Fruit fly (Drosophila melanogaster) whole organism, embryonic: Measurements from ENCODE around the gene Tsp2A.

Source experiments
- Abd-B ChIP-seq: fragments of 200-800 bp; sonication (Bioruptor generic); optimal IDR thresholded peaks from 2 replicates; lab custom pipeline; 2018; ENCODE audit warnings: missing biosample characterization, mild to moderate bottlenecking, missing genetic modification characterization, moderate library complexity
- Ada2b ChIP-seq: fragments of 200-800 bp; sonication (Bioruptor generic); IDR thresholded peaks from 2 replicates; pipeline ENCODE4 v1.3.6; 2022; ENCODE audit warnings: missing biosample characterization, missing genetic modification characterization
- Bgb ChIP-seq: fragments of 200-800 bp; sonication (Bioruptor generic); IDR thresholded peaks from 2 replicates; pipeline ENCODE4 v1.3.6; 2022; ENCODE audit warnings: missing biosample characterization, missing genetic modification characterization; ENCODE audit not compliant: partially characterized antibody
- CG11696 ChIP-seq: fragments of 200-800 bp; sonication (Bioruptor generic); IDR thresholded peaks from 2 replicates; pipeline ENCODE4 v1.3.6; 2022; ENCODE audit warnings: missing biosample characterization, missing genetic modification characterization
- CG14667 ChIP-seq: fragments of 200-800 bp; sonication (Bioruptor generic); IDR thresholded peaks from 2 replicates; pipeline ENCODE4 v1.3.6; 2022; ENCODE audit warnings: missing biosample characterization, missing genetic modification characterization
- CG14860 ChIP-seq: fragments of 200-800 bp; sonication (Bioruptor generic); IDR thresholded peaks from 3 replicates; pipeline ENCODE4 v1.3.6; 2022; ENCODE audit warnings: missing biosample characterization, missing genetic modification characterization; ENCODE audit not compliant: partially characterized antibody
- CG1602 ChIP-seq: fragments of 200-800 bp; sonication (Bioruptor generic); optimal IDR thresholded peaks from 3 replicates; lab custom pipeline; 2016; ENCODE audit warnings: missing biosample characterization, missing genetic modification characterization
- CG16863 ChIP-seq: fragments of 200-800 bp; sonication (Bioruptor generic); optimal IDR thresholded peaks from 3 replicates; lab custom pipeline; 2016; ENCODE audit warnings: missing biosample characterization, missing genetic modification characterization
- CG17568 ChIP-seq: fragments of 200-800 bp; sonication (Bioruptor generic); optimal IDR thresholded peaks from 2 replicates; lab custom pipeline; 2018; ENCODE audit warnings: missing biosample characterization, mild to moderate bottlenecking, missing genetic modification characterization, moderate library complexity
- CG31224 ChIP-seq: fragments of 200-800 bp; sonication (Bioruptor generic); IDR thresholded peaks from 2 replicates; pipeline ENCODE4 v1.3.6; 2022; ENCODE audit warnings: missing biosample characterization, missing genetic modification characterization
- CG34224 ChIP-seq: fragments of 200-800 bp; sonication (Bioruptor generic); IDR thresholded peaks from 3 replicates; pipeline ENCODE4 v1.3.6; 2022; ENCODE audit warnings: missing biosample characterization, missing genetic modification characterization; ENCODE audit not compliant: partially characterized antibody
- CG42726 ChIP-seq: fragments of 200-800 bp; sonication (Bioruptor generic); IDR thresholded peaks from 2 replicates; pipeline ENCODE4 v1.3.6; 2022; ENCODE audit warnings: missing biosample characterization, missing genetic modification characterization; ENCODE audit not compliant: partially characterized antibody
- CG5245 ChIP-seq: fragments of 200-800 bp; sonication (Bioruptor generic); optimal IDR thresholded peaks from 3 replicates; lab custom pipeline; 2016; ENCODE audit warnings: missing biosample characterization, missing genetic modification characterization
- CG7928 ChIP-seq: fragments of 200-800 bp; sonication (Bioruptor generic); optimal IDR thresholded peaks from 2 replicates; lab custom pipeline; 2017; ENCODE audit warnings: missing biosample characterization, mild to moderate bottlenecking, missing genetic modification characterization
- CG7963 ChIP-seq: fragments of 200-800 bp; sonication (Bioruptor generic); IDR thresholded peaks from 3 replicates; pipeline ENCODE4 v1.3.6; 2022; ENCODE audit warnings: missing biosample characterization, missing genetic modification characterization; ENCODE audit not compliant: partially characterized antibody
- CTCF ChIP-seq: fragments of 200-800 bp; sonication (Bioruptor generic); optimal IDR thresholded peaks from 2 replicates; lab custom pipeline; 2017; ENCODE audit warnings: missing biosample characterization, mild to moderate bottlenecking, missing genetic modification characterization, moderate library complexity
- D ChIP-seq, 2 experiments: fragments of 200-800 bp in 1 of 2; fragments of >200 bp in 1 of 2; sonication (Bioruptor generic) in 1 of 2; optimal IDR thresholded peaks; 2 replicates in 1 of 2; 3 replicates in 1 of 2; lab custom pipeline; 2017; ENCODE audit warnings: mild to moderate bottlenecking in 1 of 2, missing biosample characterization in 1 of 2, missing genetic modification characterization in 1 of 2, missing genetic modification reagents in 1 of 2
- D19B ChIP-seq: fragments of 200-800 bp; sonication (Bioruptor generic); optimal IDR thresholded peaks from 2 replicates; lab custom pipeline; 2017; ENCODE audit warnings: missing biosample characterization, mild to moderate bottlenecking, missing genetic modification characterization
- H15 ChIP-seq: fragments of 200-800 bp; sonication (Bioruptor generic); IDR thresholded peaks from 3 replicates; pipeline ENCODE4 v1.3.6; 2022; ENCODE audit warnings: missing biosample characterization, missing genetic modification characterization
- H2.0 ChIP-seq: fragments of 200-800 bp; sonication (Bioruptor generic); IDR thresholded peaks from 2 replicates; pipeline ENCODE4 v1.3.6; 2022; ENCODE audit warnings: missing biosample characterization, missing genetic modification characterization
- HLH54F ChIP-seq: fragments of 200-800 bp; sonication (Bioruptor generic); optimal IDR thresholded peaks from 3 replicates; lab custom pipeline; 2016; ENCODE audit warnings: missing biosample characterization, missing genetic modification characterization
- Jarid2 ChIP-seq: fragments of 200-800 bp; sonication (Bioruptor generic); optimal IDR thresholded peaks from 3 replicates; lab custom pipeline; 2017; ENCODE audit warnings: mild to moderate bottlenecking, missing biosample characterization, missing genetic modification reagents, missing genetic modification characterization
- NFAT ChIP-seq: fragments of 200-800 bp; sonication (Bioruptor generic); IDR thresholded peaks from 2 replicates; pipeline ENCODE4 v1.3.6; 2022; ENCODE audit warnings: missing biosample characterization, missing genetic modification characterization
- Oli ChIP-seq: fragments of 200-800 bp; sonication (Bioruptor generic); optimal IDR thresholded peaks from 2 replicates; lab custom pipeline; 2018; ENCODE audit warnings: missing biosample characterization, mild to moderate bottlenecking, missing genetic modification characterization, moderate library complexity
- Opbp ChIP-seq: fragments of 200-800 bp; sonication (Bioruptor generic); IDR thresholded peaks from 3 replicates; pipeline ENCODE4 v1.3.6; 2022; ENCODE audit warnings: missing biosample characterization, missing genetic modification characterization; ENCODE audit not compliant: partially characterized antibody
- Ssrp ChIP-seq: fragments of 200-800 bp; sonication (Bioruptor generic); optimal IDR thresholded peaks from 2 replicates; lab custom pipeline; 2018; ENCODE audit warnings: missing biosample characterization, mild to moderate bottlenecking, missing genetic modification characterization, moderate library complexity
- Usf ChIP-seq: fragments of 200-800 bp; sonication (Bioruptor generic); optimal IDR thresholded peaks from 2 replicates; lab custom pipeline; 2017; ENCODE audit warnings: missing genotype, missing biosample characterization, missing genetic modification characterization
- cato ChIP-seq: fragments of 200-800 bp; sonication (Bioruptor generic); optimal IDR thresholded peaks from 2 replicates; lab custom pipeline; 2016; ENCODE audit warnings: missing biosample characterization, missing genetic modification characterization, borderline replicate concordance
- cg ChIP-seq: fragments of 200-800 bp; sonication (Bioruptor generic); optimal IDR thresholded peaks from 3 replicates; lab custom pipeline; 2019; ENCODE audit warnings: missing biosample characterization, mild to moderate bottlenecking, missing genetic modification characterization, moderate library complexity
- cwo ChIP-seq: fragments of 200-800 bp; sonication (Bioruptor generic); optimal IDR thresholded peaks from 3 replicates; lab custom pipeline; 2017; ENCODE audit warnings: missing biosample characterization, missing genetic modification characterization, mild to moderate bottlenecking, moderate library complexity, missing genetic modification reagents
- da ChIP-seq: fragments of 200-800 bp; sonication (Bioruptor generic); optimal IDR thresholded peaks from 2 replicates; lab custom pipeline; 2016; ENCODE audit warnings: missing biosample characterization, missing genetic modification characterization
- ham ChIP-seq: fragments of 200-800 bp; sonication (Bioruptor generic); IDR thresholded peaks from 2 replicates; pipeline ENCODE4 v1.3.6; 2022; ENCODE audit warnings: missing biosample characterization, missing genetic modification characterization
- hbn ChIP-seq: fragments of 200-800 bp; sonication (Bioruptor generic); IDR thresholded peaks from 2 replicates; pipeline ENCODE4 v1.3.6; 2022; ENCODE audit warnings: missing biosample characterization, missing genetic modification characterization; ENCODE audit not compliant: partially characterized antibody
- jigr1 ChIP-seq: fragments of 200-800 bp; sonication (Bioruptor generic); IDR thresholded peaks from 3 replicates; pipeline ENCODE4 v1.3.6; 2022; ENCODE audit warnings: missing biosample characterization, missing genetic modification characterization
- lab ChIP-seq: fragments of 200-800 bp; sonication (Bioruptor generic); optimal IDR thresholded peaks from 3 replicates; lab custom pipeline; 2017; ENCODE audit warnings: missing biosample characterization, missing genetic modification characterization, mild to moderate bottlenecking, moderate library complexity, missing genetic modification reagents
- mld ChIP-seq: fragments of 200-800 bp; sonication (Bioruptor generic); IDR thresholded peaks from 3 replicates; pipeline ENCODE4 v1.3.6; 2022; ENCODE audit warnings: missing biosample characterization, missing genetic modification characterization; ENCODE audit not compliant: partially characterized antibody
- p53 ChIP-seq: fragments of 200-800 bp; sonication (Bioruptor generic); optimal IDR thresholded peaks from 2 replicates; lab custom pipeline; 2016; ENCODE audit warnings: missing biosample characterization, missing genetic modification characterization
- pb ChIP-seq: fragments of 200-800 bp; sonication (Bioruptor generic); optimal IDR thresholded peaks from 3 replicates; lab custom pipeline; 2016; ENCODE audit warnings: missing biosample characterization, missing genetic modification characterization
- phol ChIP-seq: fragments of 200-800 bp; sonication (Bioruptor generic); optimal IDR thresholded peaks from 3 replicates; lab custom pipeline; 2018; ENCODE audit warnings: missing biosample characterization, mild to moderate bottlenecking, missing genetic modification characterization, moderate library complexity
- pzg ChIP-seq: fragments of 200-800 bp; sonication (Bioruptor generic); optimal IDR thresholded peaks from 3 replicates; lab custom pipeline; 2018; ENCODE audit warnings: missing biosample characterization, mild to moderate bottlenecking, missing genetic modification characterization, moderate library complexity
- sd ChIP-seq: fragments of 200-800 bp; sonication (Bioruptor generic); optimal IDR thresholded peaks from 3 replicates; lab custom pipeline; 2018; ENCODE audit warnings: missing biosample characterization, mild to moderate bottlenecking, missing genetic modification characterization, moderate library complexity
- ssp ChIP-seq: fragments of 200-800 bp; sonication (Bioruptor generic); IDR thresholded peaks from 2 replicates; pipeline ENCODE4 v1.3.6; 2022; ENCODE audit warnings: missing biosample characterization, missing genetic modification characterization
- wor ChIP-seq: fragments of 200-800 bp; sonication (Bioruptor generic); IDR thresholded peaks from 2 replicates; pipeline ENCODE4 v1.3.6; 2022; ENCODE audit warnings: missing biosample characterization, missing genetic modification characterization

The Tsp2A gene

DNA sequence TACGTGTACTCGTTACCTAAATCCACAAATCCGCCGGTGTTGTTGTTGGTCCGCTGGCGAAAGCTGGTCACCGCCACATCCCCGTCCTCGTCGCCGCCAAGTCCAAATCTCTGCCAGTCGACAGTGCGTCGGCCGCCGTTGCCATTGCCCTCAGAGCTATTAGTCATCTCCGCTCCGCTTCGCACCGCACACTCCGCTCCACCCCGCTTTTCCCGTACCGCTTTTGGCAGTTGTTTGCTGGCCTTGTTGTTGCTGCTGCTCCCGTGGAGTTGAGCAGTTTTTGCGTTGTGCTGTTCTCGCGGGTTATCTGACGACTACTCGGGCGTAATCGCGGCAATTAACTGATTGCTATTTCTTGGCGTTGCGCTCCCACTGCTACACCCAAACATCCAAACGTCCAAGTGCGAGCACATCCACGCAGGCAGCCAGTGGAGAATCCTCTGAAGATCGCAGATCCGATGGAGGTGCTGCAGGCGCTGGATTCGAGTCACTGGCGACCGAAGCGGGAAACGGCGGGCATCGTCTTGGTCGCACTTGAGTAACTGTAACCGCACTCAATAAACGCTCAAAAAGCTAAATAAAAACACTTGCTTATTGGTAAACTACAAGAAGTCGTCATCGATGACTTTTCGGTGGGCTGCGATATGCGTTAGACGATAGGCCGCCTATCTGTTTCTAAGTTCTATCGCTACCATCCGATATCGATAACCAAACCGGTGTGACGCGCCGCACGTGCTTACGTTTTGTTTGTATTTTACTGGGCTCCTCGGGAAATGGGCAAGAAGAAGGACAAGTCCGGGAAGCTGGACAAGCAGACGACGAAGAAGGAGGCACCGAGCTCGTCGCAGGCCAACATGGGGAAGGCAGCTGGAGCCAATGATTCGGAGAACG is 7.2 kb downstream of the Tsp2A start, which contains the start of the genes CG12773 and CG11417 (continued):
- TF ChIP-seq CG31224 (no peak), mld (GFP tag; lab: Robert Waterston, UW) (peak; percentile 91), hbn (GFP tag; lab: Robert Waterston, UW) (peak; percentile 76), CG34224 (GFP tag; lab: Robert Waterston, UW) (peak; percentile 90), CG14667 (no peak), CG7928 (GFP tag; lab: Kevin White, UChicago) (no peak), CG5245 (GFP tag; lab: Kevin White, UChicago) (no peak), CG14860 (GFP tag; lab: Robert Waterston, UW) (peak; percentile 82), Opbp (GFP tag; lab: Robert Waterston, UW) (peak; percentile 91), cwo (peak; percentile 92), Ada2b (GFP tag; lab: Robert Waterston, UW) (no peak), CG42726 (GFP tag; lab: Robert Waterston, UW) (peak; percentile 58; the same call in 1 of the 2 replicates), Usf (GFP tag; lab: Kevin White, UChicago) (no peak), cg (GFP tag; lab: Kevin White, UChicago) (peak; percentile 0)

DNA sequence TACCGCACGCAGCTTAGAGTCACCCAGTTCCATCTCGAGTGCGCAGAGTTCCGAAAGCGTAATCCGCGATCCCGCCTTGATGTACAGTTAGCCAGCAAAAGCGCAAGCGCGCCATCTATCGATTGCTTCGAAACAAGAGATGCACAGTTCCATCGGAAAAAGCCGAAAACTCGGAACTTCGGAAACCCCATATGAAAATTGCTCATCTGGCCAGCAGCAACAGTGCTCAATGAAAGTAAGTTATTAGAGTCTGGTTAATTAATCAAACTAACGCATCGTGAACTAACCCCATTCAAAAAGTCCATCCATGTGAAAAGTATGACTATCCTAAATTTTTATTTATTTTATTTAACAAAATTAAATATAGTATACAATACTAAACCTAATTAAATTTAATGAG is 11.1 kb downstream of the Tsp2A start, which contains the start of gene png:
Gene png, minus strand, starts transcription at position 101 of the 400 bp plus-strand sequence.
- TF ChIP-seq CTCF (GFP tag; lab: Kevin White, UChicago) (peak; percentile 83), jigr1 (no peak)

DNA sequence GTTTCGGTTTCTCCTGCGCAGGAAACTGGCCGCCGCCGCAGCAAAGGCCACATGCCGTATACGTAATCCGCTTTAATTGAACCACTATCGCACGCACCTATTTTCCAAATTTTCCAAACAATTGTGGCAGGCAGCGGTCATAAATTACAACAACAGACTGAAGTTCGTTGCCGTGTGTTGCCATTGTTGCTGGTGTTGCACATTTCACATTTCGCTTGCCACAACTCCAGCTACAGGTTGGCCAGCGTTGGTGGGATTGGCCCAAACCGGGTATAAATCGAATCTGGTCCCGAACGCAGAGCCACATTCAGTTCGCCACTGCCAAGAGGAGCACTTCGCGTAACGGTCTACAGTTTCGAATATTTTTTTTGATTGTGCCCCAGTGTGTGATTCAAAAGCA is 22.6 kb downstream of the Tsp2A start, which contains the start of gene CG14770:
Gene CG14770, plus strand, starts transcription at position 301 of the 400 bp plus-strand sequence.
- TF ChIP-seq da (GFP tag; lab: Kevin White, UChicago) (no peak), H2.0 (GFP tag; lab: Robert Waterston, UW) (no peak), HLH54F (GFP tag; lab: Kevin White, UChicago) (no peak), NFAT (GFP tag; lab: Robert Waterston, UW) (no peak), CG7963 (GFP tag; lab: Robert Waterston, UW) (no peak), wor (GFP tag; lab: Robert Waterston, UW) (no peak), D (optimal IDR thresholded peaks at IDR 0.05; lab: Kevin White, UChicago) (no peak), D (GFP tag; optimal IDR thresholded peaks at IDR 0.05; lab: Kevin White, UChicago) (no peak), Bgb (GFP tag; lab: Robert Waterston, UW) (no peak), CG1602 (no peak), D19B (GFP tag; lab: Kevin White, UChicago) (no peak), CG16863 (GFP tag; lab: Kevin White, UChicago) (no peak), ham (GFP tag; lab: Robert Waterston, UW) (no peak), Abd-B (no peak), Oli (tag; lab: Kevin White, UChicago) (no peak)

DNA sequence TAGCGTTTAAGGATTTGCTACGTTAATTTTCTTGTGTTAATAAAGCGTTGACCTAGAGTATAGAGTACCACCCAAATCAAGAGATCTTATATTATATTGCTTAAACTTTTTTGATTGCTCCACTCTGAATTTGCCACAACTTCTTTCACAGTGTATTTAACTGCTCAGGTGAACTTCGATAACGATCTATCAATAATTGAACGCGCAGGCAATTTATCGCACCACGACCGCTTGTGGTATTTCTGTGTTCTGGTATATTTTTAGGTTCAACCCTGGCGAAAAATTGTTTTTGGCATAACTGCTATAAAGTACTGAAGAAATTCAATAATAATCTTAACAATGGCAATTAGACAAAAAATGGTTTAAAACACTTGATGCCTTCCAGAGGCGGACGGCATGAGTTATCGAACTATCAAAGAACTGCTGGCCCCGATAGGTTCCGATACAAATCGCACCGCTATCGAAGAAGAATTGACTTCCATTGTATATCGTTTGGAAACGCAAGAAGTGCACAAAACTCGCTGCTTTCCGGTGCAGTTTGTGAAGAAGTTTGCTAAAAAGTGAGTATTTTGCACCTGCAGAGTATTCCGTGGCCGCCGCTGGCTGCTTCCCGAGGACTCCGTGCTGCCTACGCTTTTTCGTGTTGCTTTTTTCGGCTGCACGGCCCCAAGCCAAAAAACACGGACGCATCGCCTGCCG is 23.9 kb downstream of the Tsp2A start, which contains the start of gene ssx:
Gene ssx, plus strand, starts transcription at position 477 of the 699 bp plus-strand sequence.
- no peak for TF ChIP-seq ssp (GFP tag; lab: Robert Waterston, UW)
- peak; percentile 10 for TF ChIP-seq p53 (GFP tag; lab: Kevin White, UChicago)
- TF ChIP-seq phol = no peak
- no peak for TF ChIP-seq CG11696 (GFP tag; lab: Robert Waterston, UW)
- TF ChIP-seq H15 (GFP tag; lab: Robert Waterston, UW) = no peak
- TF ChIP-seq sd (tag; lab: Kevin White, UChicago) = no peak
- no peak for TF ChIP-seq Jarid2 (GFP tag; lab: Kevin White, UChicago)
- TF ChIP-seq pb (GFP tag; lab: Kevin White, UChicago) = no peak
- no peak for TF ChIP-seq lab (GFP tag; lab: Kevin White, UChicago)
- TF ChIP-seq Ssrp (tag; lab: Kevin White, UChicago) = peak; percentile 12
- peak; percentile 62 for TF ChIP-seq pzg
- no peak for TF ChIP-seq cato (GFP tag; lab: Kevin White, UChicago)
- no peak for TF ChIP-seq CG17568 (GFP tag; lab: Kevin White, UChicago)
